Fruit fly (Drosophila melanogaster): ENCODE data around the gene CG32112.

DNA sequence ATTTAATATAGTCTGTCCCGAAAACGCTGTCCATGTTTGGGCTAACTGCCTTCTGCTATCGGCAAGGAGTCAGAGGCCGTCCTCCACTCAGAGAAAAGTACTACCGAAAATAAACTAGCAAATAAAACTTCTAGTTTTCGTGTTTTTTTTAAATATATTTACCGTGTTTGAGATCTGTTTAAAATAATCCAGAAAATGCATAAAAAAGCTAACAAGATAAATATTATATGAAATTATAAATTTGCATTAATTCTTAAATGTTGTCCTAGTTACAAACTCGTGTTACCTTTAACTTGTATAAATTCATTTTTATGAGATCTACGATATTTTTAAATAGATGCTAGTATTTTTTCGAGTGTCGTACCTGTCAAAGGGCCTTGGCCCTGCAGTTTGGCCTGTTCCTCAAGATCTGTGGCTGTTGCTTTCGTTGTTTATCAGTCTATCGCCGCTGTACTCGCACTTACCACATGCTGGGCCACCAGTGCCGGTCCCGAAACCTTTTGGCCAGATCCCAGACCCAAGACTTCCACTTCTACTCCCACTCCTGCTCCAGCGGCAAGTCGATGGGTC is 38.0 kb upstream of the CG32112 start:
- no peak for TF ChIP-seq CG8478 (optimal IDR thresholded peaks at IDR 0.05)
- no peak for TF ChIP-seq CTCF (optimal IDR thresholded peaks at IDR 0.05)

All from S2 (cell line).